Worm (Caenorhabditis elegans): Measurements from ENCODE around the gene C11G6.2.

DNA sequence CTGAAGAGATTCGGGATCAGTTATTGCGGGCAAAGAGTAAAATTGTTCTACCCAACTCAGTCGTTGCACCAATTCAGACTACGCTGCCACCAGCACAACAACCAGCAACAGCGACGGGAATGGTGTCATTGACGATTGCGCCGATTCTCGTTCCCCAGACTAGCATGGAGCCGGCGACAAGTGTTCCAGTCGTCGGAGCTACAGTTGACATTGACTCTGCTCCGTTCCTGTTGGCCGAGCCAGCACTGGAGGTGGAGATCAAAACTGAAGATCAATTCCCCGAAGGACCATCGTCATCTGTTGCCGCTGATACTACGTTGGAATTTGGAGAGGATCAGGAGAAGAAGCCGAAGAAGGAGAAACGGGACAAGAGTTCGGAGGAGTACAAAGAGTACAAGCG lies 7.0 kb downstream of the C11G6.2 start:
- TF ChIP-seq nhr-77 (tag; optimal IDR thresholded peaks at IDR 0.05) (no peak), peb-1 (tag; optimal IDR thresholded peaks at IDR 0.05) (no peak), nhr-10 (tag; optimal IDR thresholded peaks at IDR 0.05) (no peak), nhr-237 (tag; optimal IDR thresholded peaks at IDR 0.05) (no peak), nhr-11 (tag; optimal IDR thresholded peaks at IDR 0.05) (no peak), lin-13 (GFP tag; optimal IDR thresholded peaks at IDR 0.05) (no peak), crh-2 (tag; optimal IDR thresholded peaks at IDR 0.05) (no peak)
